Fruit fly (Drosophila melanogaster): Measurements from ENCODE around the gene CG8916.

CG8916 gene

DNA sequence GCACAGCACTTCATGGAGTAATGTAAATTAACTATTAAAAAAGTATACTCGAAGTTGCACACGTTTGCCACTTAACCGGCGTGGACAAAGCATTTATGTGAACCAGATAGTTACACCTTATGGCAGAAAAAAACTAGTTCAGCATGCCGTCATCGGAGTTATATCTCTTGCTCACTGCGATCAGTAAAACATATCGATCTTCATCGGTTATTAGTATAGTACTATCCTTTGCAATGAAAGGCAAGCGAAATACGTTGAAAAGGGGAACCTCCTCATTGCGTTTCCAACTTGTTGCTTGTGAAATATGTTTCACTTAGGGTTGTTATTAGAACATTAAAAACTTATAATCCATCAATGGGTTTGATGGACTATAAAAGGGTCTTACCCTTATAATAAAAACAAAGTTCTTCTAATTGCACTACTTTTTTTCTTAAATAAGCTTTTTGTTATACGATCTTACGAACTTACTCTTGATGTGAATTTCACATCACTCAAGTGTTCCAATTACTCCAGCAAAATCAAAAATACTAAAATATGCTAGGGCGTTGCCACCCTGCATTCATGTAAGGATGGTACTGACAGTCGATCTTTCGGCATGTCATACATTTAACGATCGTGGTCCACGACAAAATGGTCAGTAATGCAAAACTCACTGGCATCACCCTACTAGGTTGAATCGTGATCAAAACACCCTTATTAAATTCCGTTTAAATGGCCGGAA is 12.0 kb upstream of the CG8916 start, which contains the start of gene CycD (continued):
- peak; percentile 17; the same call in 1 of the 3 replicates for TF ChIP-seq tgo (GFP tag; IDR thresholded peaks at IDR 0.05)
- peak; percentile 87 for TF ChIP-seq CG1603 (tag; optimal IDR thresholded peaks at IDR 0.05)
- peak; percentile 52 for TF ChIP-seq CG8290 (GFP tag; optimal IDR thresholded peaks at IDR 0.05)
- no peak for TF ChIP-seq CG8290 (tag; optimal IDR thresholded peaks at IDR 0.05)
- peak; percentile 11 for TF ChIP-seq jumu (GFP tag; optimal IDR thresholded peaks at IDR 0.05)
- peak; percentile 6 for TF ChIP-seq CG16815 (GFP tag; optimal IDR thresholded peaks at IDR 0.05)
- TF ChIP-seq stwl (tag; optimal IDR thresholded peaks at IDR 0.05): peak; percentile 93
- peak; percentile 4 to 37 for TF ChIP-seq Pdp1 (GFP tag; optimal IDR thresholded peaks at IDR 0.05)
- peak; percentile 62 for TF ChIP-seq amos (GFP tag; IDR thresholded peaks at IDR 0.05; ENCODE audit: partially characterized antibody)
- 0 out of 3 replicates have a peak, but pooled peaks have one; percentile 20 for TF ChIP-seq CG14860 (GFP tag; IDR thresholded peaks at IDR 0.05; ENCODE audit: partially characterized antibody)
- peak; percentile 26 for TF ChIP-seq tin (GFP tag; optimal IDR thresholded peaks at IDR 0.05)
- no peak for TF ChIP-seq CG12236 (GFP tag; optimal IDR thresholded peaks at IDR 0.05)
- 0 out of 2 replicates have a peak, but pooled peaks have one; percentile 5 for TF ChIP-seq CG14014 (GFP tag; IDR thresholded peaks at IDR 0.05)
- peak; percentile 62 for TF ChIP-seq pfk (GFP tag; optimal IDR thresholded peaks at IDR 0.05)
- TF ChIP-seq croc (GFP tag; conservative IDR thresholded peaks at IDR 0.05): peak; percentile 34; the same call in 1 of the 3 replicates
- peak; percentile 92 for TF ChIP-seq wek (GFP tag; optimal IDR thresholded peaks at IDR 0.05)
- no peak for TF ChIP-seq lbe (GFP tag; optimal IDR thresholded peaks at IDR 0.05)
- TF ChIP-seq CG15696 (tag; optimal IDR thresholded peaks at IDR 0.05): peak; percentile 76
- TF ChIP-seq CG9817 (tag; optimal IDR thresholded peaks at IDR 0.05): no peak
- TF ChIP-seq CG4424 (GFP tag; optimal IDR thresholded peaks at IDR 0.05): peak; percentile 15
- TF ChIP-seq CG11247 (GFP tag; IDR thresholded peaks at IDR 0.05): 0 out of 2 replicates have a peak, but pooled peaks have one; percentile 22
- TF ChIP-seq sisA (GFP tag; IDR thresholded peaks at IDR 0.05): peak; percentile 71; the same call in 1 of the 2 replicates
- peak; percentile 25 for TF ChIP-seq HLH54F (GFP tag; optimal IDR thresholded peaks at IDR 0.05)
- peak; percentile 75 for TF ChIP-seq CG1024 (GFP tag; IDR thresholded peaks at IDR 0.05)
- TF ChIP-seq HLH4C (GFP tag; IDR thresholded peaks at IDR 0.05; ENCODE audit: partially characterized antibody): peak; percentile 48
- no peak for TF ChIP-seq CG9727 (GFP tag; optimal IDR thresholded peaks at IDR 0.05)
- peak; percentile 78 for TF ChIP-seq Opbp (GFP tag; IDR thresholded peaks at IDR 0.05; ENCODE audit: partially characterized antibody)
- peak; percentile 25 for TF ChIP-seq CG12391 (tag; optimal IDR thresholded peaks at IDR 0.05)
- peak; percentile 81 for TF ChIP-seq CG17802 (tag; optimal IDR thresholded peaks at IDR 0.05)
- peak; percentile 69 for TF ChIP-seq BEAF-32 (GFP tag; optimal IDR thresholded peaks at IDR 0.05)
- no peak for TF ChIP-seq kah (GFP tag; optimal IDR thresholded peaks at IDR 0.05)
- peak; percentile 78; the same call in 2 of the 3 replicates for TF ChIP-seq CG6791 (GFP tag; IDR thresholded peaks at IDR 0.05; ENCODE audit: partially characterized antibody)
- TF ChIP-seq Scr (GFP tag; IDR thresholded peaks at IDR 0.05; ENCODE audit: partially characterized antibody): peak; percentile 51
- peak; percentile 32 for TF ChIP-seq Lhr (GFP tag; optimal IDR thresholded peaks at IDR 0.05)
- TF ChIP-seq CG15514 (GFP tag; optimal IDR thresholded peaks at IDR 0.05): peak; percentile 98
- peak; percentile 14 for TF ChIP-seq CG10267 (tag; optimal IDR thresholded peaks at IDR 0.05)
- peak; percentile 27 for TF ChIP-seq shn (GFP tag; optimal IDR thresholded peaks at IDR 0.05)
- peak; percentile 65 for TF ChIP-seq onecut (GFP tag; IDR thresholded peaks at IDR 0.05)
- TF ChIP-seq CG30403 (GFP tag; optimal IDR thresholded peaks at IDR 0.05): peak; percentile 32
- TF ChIP-seq CG9876 (GFP tag; optimal IDR thresholded peaks at IDR 0.05): peak; percentile 44
- TF ChIP-seq CG7357 (GFP tag; IDR thresholded peaks at IDR 0.05): peak; percentile 88
- peak; percentile 14 for TF ChIP-seq Dp (GFP tag; optimal IDR thresholded peaks at IDR 0.05)
- peak in 1 of 2 experiments; percentile 17 for TF ChIP-seq dpn (GFP tag; optimal IDR thresholded peaks at IDR 0.05)
- 0 out of 2 replicates have a peak, but pooled peaks have one; percentile 28 for TF ChIP-seq Oaz (GFP tag; IDR thresholded peaks at IDR 0.05)
- TF ChIP-seq chm (GFP tag; IDR thresholded peaks at IDR 0.05): no peak
- TF ChIP-seq pho (GFP tag; optimal IDR thresholded peaks at IDR 0.05): no peak
- TF ChIP-seq slbo (GFP tag; IDR thresholded peaks at IDR 0.05): peak; percentile 80

Data from whole organism, embryonic.